Fruit fly (Drosophila melanogaster): ENCODE results near the gene CG32119.

The CG32119 gene

dm6 chr3L:13236646-13237045 lies 11.9 kb downstream of the CG32119 start (continued):
- TF ChIP-seq CG2120 (GFP tag; optimal IDR thresholded peaks at IDR 0.05) (peak; percentile 38), Aef1 (GFP tag; IDR thresholded peaks at IDR 0.05) (no peak), CG12299 (tag; optimal IDR thresholded peaks at IDR 0.05) (no peak), CG8944 (GFP tag; optimal IDR thresholded peaks at IDR 0.05) (no peak), usp (GFP tag; optimal IDR thresholded peaks at IDR 0.05) (no peak), CG5953 (GFP tag; IDR thresholded peaks at IDR 0.05) (no peak), CG4360 (GFP tag; IDR thresholded peaks at IDR 0.05) (0 out of 2 replicates have a peak, but pooled peaks have one; percentile 35), MBD-R2 (GFP tag; IDR thresholded peaks at IDR 0.05) (peak; percentile 15; the same call in 1 of the 2 replicates), CG18619 (GFP tag; optimal IDR thresholded peaks at IDR 0.05) (peak; percentile 55), gcm (GFP tag; optimal IDR thresholded peaks at IDR 0.05) (no peak), Hmr (GFP tag; optimal IDR thresholded peaks at IDR 0.05) (peak; percentile 77), CG14860 (GFP tag; IDR thresholded peaks at IDR 0.05; ENCODE audit: partially characterized antibody) (no peak), Trl (optimal IDR thresholded peaks at IDR 0.05) (no peak), Trl (GFP tag; optimal IDR thresholded peaks at IDR 0.05) (no peak), HmgD (GFP tag; optimal IDR thresholded peaks at IDR 0.05) (no peak), CG12155 (GFP tag; optimal IDR thresholded peaks at IDR 0.05) (no peak), Dad (GFP tag; optimal IDR thresholded peaks at IDR 0.05) (no peak), CG16863 (GFP tag; optimal IDR thresholded peaks at IDR 0.05) (no peak), HLH54F (GFP tag; optimal IDR thresholded peaks at IDR 0.05) (no peak), MESR4 (GFP tag; optimal IDR thresholded peaks at IDR 0.05) (no peak), al (GFP tag; IDR thresholded peaks at IDR 0.05) (no peak), HLHmδ (GFP tag; optimal IDR thresholded peaks at IDR 0.05) (no peak), CG13296 (GFP tag; optimal IDR thresholded peaks at IDR 0.05) (peak; percentile 4), crp (GFP tag; optimal IDR thresholded peaks at IDR 0.05) (no peak), bowl (GFP tag; IDR thresholded peaks at IDR 0.05) (no peak), NC2β (GFP tag; optimal IDR thresholded peaks at IDR 0.05) (no peak), ERR (GFP tag; optimal IDR thresholded peaks at IDR 0.05) (no peak), tll (GFP tag; optimal IDR thresholded peaks at IDR 0.05) (no peak), Hsf (GFP tag; optimal IDR thresholded peaks at IDR 0.05) (no peak), Rx (GFP tag; IDR thresholded peaks at IDR 0.05) (no peak), psq (GFP tag; optimal IDR thresholded peaks at IDR 0.05) (no peak), sr (GFP tag; IDR thresholded peaks at IDR 0.05) (peak; percentile 3; the same call in 1 of the 3 replicates), CG8388 (GFP tag; optimal IDR thresholded peaks at IDR 0.05) (no peak), insv (GFP tag; optimal IDR thresholded peaks at IDR 0.05) (no peak), slou (GFP tag; optimal IDR thresholded peaks at IDR 0.05) (peak; percentile 29), Spps (tag; optimal IDR thresholded peaks at IDR 0.05) (no peak), ssp (GFP tag; IDR thresholded peaks at IDR 0.05) (no peak), CG6654 (GFP tag; optimal IDR thresholded peaks at IDR 0.05) (no peak), cato (GFP tag; optimal IDR thresholded peaks at IDR 0.05; ENCODE audit: borderline replicate concordance) (no peak), Mes4 (GFP tag; optimal IDR thresholded peaks at IDR 0.05) (no peak), CG8089 (GFP tag; optimal IDR thresholded peaks at IDR 0.05) (no peak), Asciz (GFP tag; optimal IDR thresholded peaks at IDR 0.05) (peak; percentile 35), CG15514 (GFP tag; optimal IDR thresholded peaks at IDR 0.05) (peak; percentile 51), abd-A (tag; optimal IDR thresholded peaks at IDR 0.05) (peak; percentile 31), CG10979 (tag; optimal IDR thresholded peaks at IDR 0.05) (no peak), CG30431 (GFP tag; optimal IDR thresholded peaks at IDR 0.05) (no peak), kah (GFP tag; optimal IDR thresholded peaks at IDR 0.05) (no peak), CG30020 (tag; optimal IDR thresholded peaks at IDR 0.05) (no peak), CG8290 (GFP tag; optimal IDR thresholded peaks at IDR 0.05) (no peak), CG8290 (tag; optimal IDR thresholded peaks at IDR 0.05) (peak in 1 of 2 experiments; percentile 87), wek (GFP tag; optimal IDR thresholded peaks at IDR 0.05) (peak; percentile 26), salm (tag; optimal IDR thresholded peaks at IDR 0.05) (no peak)

All from whole organism, embryonic.